Fruit fly (Drosophila melanogaster): ENCODE data around the gene CG2887.

The CG2887 gene

dm6 chrX:10478443-10479368, at the start of gene CG2887, which contains the start of gene PPP4R2r (continued):
- TF ChIP-seq CG2116 (GFP tag; optimal IDR thresholded peaks at IDR 0.05) = peak; percentile 95
- TF ChIP-seq Ets65A (GFP tag) = no peak
- TF ChIP-seq CG6813 (GFP tag; optimal IDR thresholded peaks at IDR 0.05) = no peak
- no peak for TF ChIP-seq trh (GFP tag; optimal IDR thresholded peaks at IDR 0.05)
- TF ChIP-seq CG7987 (GFP tag; optimal IDR thresholded peaks at IDR 0.05) = no peak
- TF ChIP-seq PHDP (tag; optimal IDR thresholded peaks at IDR 0.05) = peak; percentile 1
- peak; percentile 91 for TF ChIP-seq CG7963 (GFP tag; IDR thresholded peaks at IDR 0.05; ENCODE audit: partially characterized antibody)
- TF ChIP-seq C15 (GFP tag; IDR thresholded peaks at IDR 0.05) = no peak
- 0 out of 2 replicates have a peak, but pooled peaks have one; percentile 33 for TF ChIP-seq CG4360 (GFP tag; IDR thresholded peaks at IDR 0.05)
- TF ChIP-seq CG14860 (GFP tag; IDR thresholded peaks at IDR 0.05; ENCODE audit: partially characterized antibody) = peak; percentile 82
- TF ChIP-seq salm (tag; optimal IDR thresholded peaks at IDR 0.05) = no peak
- no peak for TF ChIP-seq CG10209 (GFP tag; optimal IDR thresholded peaks at IDR 0.05)
- peak; percentile 92 for TF ChIP-seq zen2 (GFP tag; IDR thresholded peaks at IDR 0.05; ENCODE audit: partially characterized antibody)
- TF ChIP-seq CG14710 (tag; optimal IDR thresholded peaks at IDR 0.05) = peak; percentile 38
- no peak for TF ChIP-seq Xrp1 (GFP tag; IDR thresholded peaks at IDR 0.05)
- peak; percentile 51 for TF ChIP-seq vvl (GFP tag; IDR thresholded peaks at IDR 0.05)
- peak; percentile 66 for TF ChIP-seq sens (GFP tag)
- TF ChIP-seq ftz-f1 (GFP tag; optimal IDR thresholded peaks at IDR 0.05) = peak; percentile 28
- peak; percentile 64 for TF ChIP-seq Sry-β (GFP tag; optimal IDR thresholded peaks at IDR 0.05)
- TF ChIP-seq Dad (GFP tag; optimal IDR thresholded peaks at IDR 0.05) = peak; percentile 2
- TF ChIP-seq insv (GFP tag; optimal IDR thresholded peaks at IDR 0.05) = peak in 1 of 2 experiments; percentile 88
- TF ChIP-seq CG3065 (GFP tag; optimal IDR thresholded peaks at IDR 0.05) = no peak
- peak; percentile 44; the same call in 1 of the 3 replicates for TF ChIP-seq row (GFP tag; IDR thresholded peaks at IDR 0.05)
- peak; percentile 90 for TF ChIP-seq CG34224 (GFP tag; IDR thresholded peaks at IDR 0.05; ENCODE audit: partially characterized antibody)
- TF ChIP-seq crc (GFP tag; optimal IDR thresholded peaks at IDR 0.05) = no peak
- TF ChIP-seq stwl (tag; optimal IDR thresholded peaks at IDR 0.05) = peak; percentile 61
- no peak for TF ChIP-seq CG30020 (tag; optimal IDR thresholded peaks at IDR 0.05)
- peak; percentile 86 for TF ChIP-seq Scr (GFP tag; IDR thresholded peaks at IDR 0.05; ENCODE audit: partially characterized antibody)
- TF ChIP-seq h (optimal IDR thresholded peaks at IDR 0.05) = no peak
- TF ChIP-seq B-H2 (GFP tag; optimal IDR thresholded peaks at IDR 0.05) = peak; percentile 16
- TF ChIP-seq CG16813 (GFP tag; IDR thresholded peaks at IDR 0.05; ENCODE audit: partially characterized antibody) = peak; percentile 91
- peak; percentile 73 for TF ChIP-seq CG17186 (GFP tag; optimal IDR thresholded peaks at IDR 0.05)
- peak; percentile 90 for TF ChIP-seq HLH4C (GFP tag; IDR thresholded peaks at IDR 0.05; ENCODE audit: partially characterized antibody)
- peak; percentile 66 for TF ChIP-seq CHES-1-like (GFP tag; optimal IDR thresholded peaks at IDR 0.05)
- TF ChIP-seq CkIIα-i1 (GFP tag; IDR thresholded peaks at IDR 0.05) = no peak
- TF ChIP-seq ci (GFP tag; IDR thresholded peaks at IDR 0.05) = 0 out of 3 replicates have a peak, but pooled peaks have one; percentile 6
- TF ChIP-seq CG12659 (GFP tag; optimal IDR thresholded peaks at IDR 0.05) = peak; percentile 59
- TF ChIP-seq CG4617 (GFP tag; optimal IDR thresholded peaks at IDR 0.05; ENCODE audit: borderline replicate concordance) = peak; percentile 37
- no peak for TF ChIP-seq zfh2 (GFP tag; optimal IDR thresholded peaks at IDR 0.05)
- no peak for TF ChIP-seq CG14667 (GFP tag; IDR thresholded peaks at IDR 0.05)
- TF ChIP-seq bbx (GFP tag; IDR thresholded peaks at IDR 0.05; ENCODE audit: partially characterized antibody) = peak; percentile 94
- TF ChIP-seq disco-r (GFP tag; optimal IDR thresholded peaks at IDR 0.05) = no peak
- TF ChIP-seq bsh (GFP tag; optimal IDR thresholded peaks at IDR 0.05) = peak in 1 of 2 experiments; percentile 41
- peak; percentile 7 for TF ChIP-seq CG12744 (GFP tag; optimal IDR thresholded peaks at IDR 0.05)
- TF ChIP-seq GATAe (GFP tag; conservative IDR thresholded peaks at IDR 0.05) = 0 out of 2 replicates have a peak, but pooled peaks have one; percentile 10
- peak; percentile 96 for TF ChIP-seq Dp (GFP tag; optimal IDR thresholded peaks at IDR 0.05)
- TF ChIP-seq pzg (GFP tag; optimal IDR thresholded peaks at IDR 0.05) = peak; percentile 93
- no peak for TF ChIP-seq Antp (GFP tag; optimal IDR thresholded peaks at IDR 0.05)
